Worm (Caenorhabditis elegans): ENCODE results near the gene ugt-43.

Gene ugt-43

DNA sequence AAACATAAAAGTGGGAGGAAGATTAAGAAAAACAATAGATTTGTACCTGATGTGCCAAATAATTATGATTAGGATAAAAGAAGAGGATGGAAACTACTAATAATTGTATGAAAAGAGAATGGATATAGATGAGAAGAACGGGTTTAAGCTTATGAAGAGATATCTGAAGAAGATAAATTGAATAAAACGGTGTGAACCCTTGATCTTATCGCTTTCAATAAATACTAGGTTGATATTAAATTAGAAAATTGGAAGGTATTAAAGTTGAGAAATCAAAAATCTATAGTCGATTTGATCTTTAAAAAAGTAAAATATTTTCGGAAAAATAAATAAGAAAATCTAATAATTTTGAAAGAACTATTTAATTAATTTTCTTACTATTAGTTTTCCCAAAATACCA, 14.6 kb upstream of the ugt-43 start, which contains the start of gene F13B12.4:
Gene F13B12.4 (minus strand): TSS at position 101 of the 400 bp plus-strand sequence.
- TF ChIP-seq pag-3 (tag; optimal IDR thresholded peaks at IDR 0.05; ENCODE audit: borderline replicate concordance, insufficient read depth) (no peak), dsc-1 (tag; optimal IDR thresholded peaks at IDR 0.05) (peak; percentile 42), hlh-4 (tag; optimal IDR thresholded peaks at IDR 0.05) (no peak), aly-2 (tag; optimal IDR thresholded peaks at IDR 0.05) (no peak)

DNA sequence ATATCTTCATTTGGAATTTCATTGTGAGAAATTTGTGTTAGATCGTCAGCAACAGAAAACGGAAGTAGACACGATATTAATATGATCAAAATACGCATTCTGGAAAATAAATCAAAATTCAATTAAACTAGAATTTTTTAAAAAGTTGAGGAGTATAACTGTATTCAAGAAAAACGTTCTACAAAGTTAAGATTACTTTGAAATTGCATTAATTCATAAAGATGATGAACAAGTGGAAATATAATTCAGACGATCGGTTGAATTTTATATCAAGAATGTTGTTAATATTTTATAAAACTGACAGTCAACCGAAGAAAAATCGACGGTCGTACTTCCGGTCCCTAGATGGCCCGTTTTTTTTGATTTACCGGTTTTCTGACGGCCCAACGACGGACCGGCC, 11.4 kb upstream of the ugt-43 start, which contains the start of gene F01D4.8:
Gene F01D4.8 (minus strand): TSS at position 101 of the 400 bp plus-strand sequence.
- TF ChIP-seq sup-37 (GFP tag; optimal IDR thresholded peaks at IDR 0.05) = no peak

DNA sequence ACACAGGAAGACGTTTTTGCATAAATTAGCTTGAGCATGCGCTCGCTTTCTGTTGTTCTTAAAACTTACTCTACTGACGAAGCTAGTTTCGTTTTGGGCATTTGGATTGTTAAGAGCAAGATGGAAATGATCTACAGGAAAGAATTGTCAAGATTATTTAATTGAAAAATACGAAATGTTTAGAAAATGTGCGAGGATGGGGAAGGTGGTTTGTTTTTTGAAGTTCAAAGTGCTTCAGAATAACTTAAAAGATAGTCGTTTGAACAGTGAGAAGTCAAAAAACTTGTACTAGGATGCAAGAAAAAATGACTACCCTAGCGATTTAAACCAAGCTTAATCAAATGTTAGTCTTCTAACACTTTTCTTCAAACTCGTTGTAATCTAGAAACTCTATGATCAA, 7.3 kb upstream of the ugt-43 start, which contains the start of gene srb-17:
Gene srb-17 (minus strand): TSS at position 101 of the 400 bp plus-strand sequence.
- TF ChIP-seq sup-37 (GFP tag; optimal IDR thresholded peaks at IDR 0.05) (no peak), nhr-84 (tag; optimal IDR thresholded peaks at IDR 0.05) (no peak), nhr-90 (tag; optimal IDR thresholded peaks at IDR 0.05; ENCODE audit: poor library complexity) (no peak), ceh-63 (GFP tag; optimal IDR thresholded peaks at IDR 0.05) (no peak), mep-1 (tag; optimal IDR thresholded peaks at IDR 0.05) (no peak), swsn-7 (tag; optimal IDR thresholded peaks at IDR 0.05) (no peak), sox-4 (tag; optimal IDR thresholded peaks at IDR 0.05) (no peak), lin-14 (GFP tag; optimal IDR thresholded peaks at IDR 0.05) (no peak), tlp-1 (tag; optimal IDR thresholded peaks at IDR 0.05) (no peak), ceh-8 (GFP tag; optimal IDR thresholded peaks at IDR 0.05) (no peak), lsy-2 (tag; optimal IDR thresholded peaks at IDR 0.05) (no peak), ceh-82 (tag; optimal IDR thresholded peaks at IDR 0.05) (no peak), nhr-77 (tag; optimal IDR thresholded peaks at IDR 0.05) (no peak)

DNA sequence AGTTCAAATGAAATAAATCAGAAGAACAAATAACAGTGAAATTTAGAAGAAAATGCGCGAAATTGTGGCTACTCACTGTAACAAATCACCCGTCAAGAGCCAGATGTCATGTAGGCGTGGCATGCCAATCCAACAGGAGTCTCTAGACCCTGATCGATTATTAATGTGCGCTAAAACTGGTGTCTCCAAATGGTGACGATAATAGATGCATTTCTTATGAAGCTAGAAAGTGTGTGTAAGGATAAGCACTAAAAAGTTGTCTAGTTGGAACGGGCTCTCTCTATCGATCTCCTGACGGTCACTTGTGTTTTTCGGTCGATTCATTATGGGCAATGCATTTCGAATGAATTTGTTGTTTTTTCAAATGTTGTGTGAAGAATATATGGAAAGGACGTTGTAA, 2.6 kb upstream of the ugt-43 start, which contains the start of gene mec-3:
Gene mec-3 (minus strand): TSS at position 101 of the 400 bp plus-strand sequence.
- TF ChIP-seq ceh-90 (tag; optimal IDR thresholded peaks at IDR 0.05) (no peak), dpl-1 (GFP tag; optimal IDR thresholded peaks at IDR 0.05) (no peak), Y116A8C.19 (tag; optimal IDR thresholded peaks at IDR 0.05; ENCODE audit: borderline replicate concordance) (no peak), unc-86 (tag; optimal IDR thresholded peaks at IDR 0.05) (peak; percentile 43), nhr-76 (tag; optimal IDR thresholded peaks at IDR 0.05) (no peak), pqm-1 (tag; optimal IDR thresholded peaks at IDR 0.05) (no peak)

DNA sequence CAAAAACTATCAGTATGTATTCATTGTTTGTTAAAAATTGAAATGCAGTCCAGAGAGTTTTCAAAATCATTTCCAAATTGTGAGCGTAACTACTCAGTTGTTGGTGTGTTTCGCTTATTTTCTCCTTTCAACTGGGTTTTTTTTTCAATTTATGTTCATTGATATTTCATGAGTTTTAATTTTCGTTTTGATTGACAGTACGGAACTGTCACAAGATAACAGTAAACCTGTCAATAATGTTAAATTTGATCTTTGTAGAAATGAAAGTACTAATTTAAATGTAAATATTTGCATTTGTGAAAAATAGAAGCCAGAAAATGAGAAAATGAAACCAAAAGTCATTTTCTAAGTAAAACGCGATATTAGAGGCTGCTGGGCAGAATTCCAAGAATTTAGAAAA, 1.8 kb upstream of the ugt-43 start:
- TF ChIP-seq C34B4.2 (tag; optimal IDR thresholded peaks at IDR 0.05) (no peak), hlh-4 (tag; optimal IDR thresholded peaks at IDR 0.05) (no peak), sptf-1 (tag; optimal IDR thresholded peaks at IDR 0.05) (no peak)

DNA sequence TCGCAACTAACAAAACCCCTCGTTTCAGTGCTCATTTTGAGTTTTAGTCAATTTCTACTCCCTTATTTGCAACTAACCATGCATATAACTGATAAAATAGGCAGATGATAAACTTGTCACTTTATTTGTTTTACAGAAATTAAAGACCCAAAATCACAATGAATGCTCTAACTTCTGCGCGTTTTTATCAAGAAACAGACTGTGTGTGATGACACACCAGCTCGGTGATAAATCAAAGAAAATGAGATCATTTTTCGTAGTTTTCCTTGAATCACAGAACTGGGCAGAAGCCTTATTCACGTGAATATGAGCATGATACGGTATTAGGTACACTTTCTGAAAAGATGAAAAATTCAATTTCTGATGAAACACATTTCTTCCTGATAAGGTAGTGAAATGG, 1.3 kb upstream of the ugt-43 start:
- TF ChIP-seq pag-3 (tag; optimal IDR thresholded peaks at IDR 0.05; ENCODE audit: borderline replicate concordance, insufficient read depth) (no peak), lin-35 (GFP tag; optimal IDR thresholded peaks at IDR 0.05) (peak in 1 of 2 experiments; percentile 21), nhr-20 (tag; optimal IDR thresholded peaks at IDR 0.05) (peak; percentile 51), sptf-1 (tag; optimal IDR thresholded peaks at IDR 0.05) (no peak), nhr-71 (tag; optimal IDR thresholded peaks at IDR 0.05) (peak; percentile 43), ceh-63 (GFP tag; optimal IDR thresholded peaks at IDR 0.05) (no peak), unc-98 (GFP tag; IDR thresholded peaks at IDR 0.05) (no peak), elt-2 (tag; optimal IDR thresholded peaks at IDR 0.05) (peak; percentile 99), lin-39 (tag; optimal IDR thresholded peaks at IDR 0.05) (no peak), snu-23 (GFP tag; optimal IDR thresholded peaks at IDR 0.05) (no peak), tlp-1 (tag; optimal IDR thresholded peaks at IDR 0.05) (no peak), nhr-90 (tag; optimal IDR thresholded peaks at IDR 0.05; ENCODE audit: poor library complexity) (peak; percentile 42)
